Worm (Caenorhabditis elegans): ENCODE measurements around the gene srw-21.

srw-21 gene

ce11 chrV:15479825-15480224 lies 8.0 kb upstream of the srw-21 start:
- TF ChIP-seq ceh-28 (tag; optimal IDR thresholded peaks at IDR 0.05) = no peak
- no peak for TF ChIP-seq ama-1 (optimal IDR thresholded peaks at IDR 0.05)
- no peak for TF ChIP-seq nhr-28 (tag; optimal IDR thresholded peaks at IDR 0.05)
- TF ChIP-seq pha-4 (tag; optimal IDR thresholded peaks at IDR 0.05) = no peak
- TF ChIP-seq lsy-12 (tag; optimal IDR thresholded peaks at IDR 0.05) = no peak
- no peak for TF ChIP-seq tbx-2 (tag; optimal IDR thresholded peaks at IDR 0.05)
- TF ChIP-seq nfya-1 (tag; optimal IDR thresholded peaks at IDR 0.05; ENCODE audit: insufficient read depth) = no peak

ce11 chrV:15480505-15481075 lies 7.3 kb upstream of the srw-21 start:
- TF ChIP-seq pha-4 (tag; optimal IDR thresholded peaks at IDR 0.05) (no peak), fkh-10 (GFP tag; optimal IDR thresholded peaks at IDR 0.05) (no peak), elt-2 (tag; optimal IDR thresholded peaks at IDR 0.05) (peak; percentile 33), R02D3.7 (tag; optimal IDR thresholded peaks at IDR 0.05) (no peak), pqm-1 (tag; optimal IDR thresholded peaks at IDR 0.05) (peak; percentile 1)

- TF ChIP-seq sea-2 (GFP tag; optimal IDR thresholded peaks at IDR 0.05) (no peak), elt-1 (tag; optimal IDR thresholded peaks at IDR 0.05) (peak; percentile 34)
These were observed 6.5 kb upstream of the srw-21 start, which contains the start of gene nhr-150 for ce11 chrV:15481374-15481773. Gene nhr-150, minus strand, starts transcription at chrV:15481465.

- TF ChIP-seq nhr-43 (tag; optimal IDR thresholded peaks at IDR 0.05; ENCODE audit: poor library complexity, severe bottlenecking) (no peak), pha-4 (tag; optimal IDR thresholded peaks at IDR 0.05) (peak; percentile 72), pqm-1 (tag; optimal IDR thresholded peaks at IDR 0.05) (peak; percentile 30), ceh-28 (tag; optimal IDR thresholded peaks at IDR 0.05) (peak; percentile 58), elt-2 (tag; optimal IDR thresholded peaks at IDR 0.05) (peak; percentile 25), zag-1 (tag; optimal IDR thresholded peaks at IDR 0.05) (no peak), unc-62 (GFP tag; optimal IDR thresholded peaks at IDR 0.05) (no peak), lin-15B (tag; optimal IDR thresholded peaks at IDR 0.05) (no peak), jun-1 (tag; optimal IDR thresholded peaks at IDR 0.05) (peak; percentile 25), nhr-67 (tag; optimal IDR thresholded peaks at IDR 0.05) (no peak)
These were observed 4.3 kb upstream of the srw-21 start for ce11 chrV:15483563-15483962.

ce11 chrV:15484537-15484936 lies 3.3 kb upstream of the srw-21 start, which contains the start of gene C06B8.3:
Gene C06B8.3, minus strand, starts transcription at chrV:15484637.
- TF ChIP-seq elt-3 (tag; optimal IDR thresholded peaks at IDR 0.05) (no peak), skn-1 (tag; optimal IDR thresholded peaks at IDR 0.05) (no peak), nhr-237 (tag; optimal IDR thresholded peaks at IDR 0.05) (no peak), tbx-2 (tag; optimal IDR thresholded peaks at IDR 0.05) (no peak), lsy-12 (tag; optimal IDR thresholded peaks at IDR 0.05) (no peak), nhr-28 (tag; optimal IDR thresholded peaks at IDR 0.05) (no peak), unc-62 (GFP tag; optimal IDR thresholded peaks at IDR 0.05) (no peak), eor-1 (tag; optimal IDR thresholded peaks at IDR 0.05) (no peak), ceh-16 (tag; optimal IDR thresholded peaks at IDR 0.05) (no peak), fos-1 (tag; optimal IDR thresholded peaks at IDR 0.05) (no peak), egl-5 (tag; optimal IDR thresholded peaks at IDR 0.05) (no peak), mdl-1 (tag; optimal IDR thresholded peaks at IDR 0.05) (no peak), sea-2 (GFP tag; optimal IDR thresholded peaks at IDR 0.05) (no peak), hmg-11 (tag; optimal IDR thresholded peaks at IDR 0.05) (no peak), elt-2 (tag; optimal IDR thresholded peaks at IDR 0.05) (no peak), fkh-10 (GFP tag; optimal IDR thresholded peaks at IDR 0.05) (no peak), nhr-76 (tag; optimal IDR thresholded peaks at IDR 0.05) (no peak), ceh-82 (tag; optimal IDR thresholded peaks at IDR 0.05) (no peak)

ce11 chrV:15492518-15492917 lies 4.7 kb downstream of the srw-21 start, which contains the start of gene str-264:
Gene str-264, minus strand, starts transcription at chrV:15492618.
- TF ChIP-seq ceh-16 (tag; optimal IDR thresholded peaks at IDR 0.05) = no peak
- no peak for TF ChIP-seq R02D3.7 (tag; optimal IDR thresholded peaks at IDR 0.05)
- TF ChIP-seq pqm-1 (tag; optimal IDR thresholded peaks at IDR 0.05) = no peak
- no peak for TF ChIP-seq elt-2 (tag; optimal IDR thresholded peaks at IDR 0.05)
- TF ChIP-seq ceh-82 (tag; optimal IDR thresholded peaks at IDR 0.05) = no peak

All from whole organism, L3 larva.